Worm (Caenorhabditis elegans) whole organism, young adult: ENCODE results near the gene C05D9.3.

ENCODE experiments used
- B0336.3 ChIP-seq: fragments of 200-800 bp; sonication (Bioruptor generic); IDR thresholded peaks from 2 replicates; pipeline ENCODE4 v1.3.6; 2022; ENCODE audit warnings: missing genetic modification characterization, missing compliant biosample characterization
- C06A6.2 ChIP-seq: fragments of 200-800 bp; sonication (Bioruptor generic); conservative IDR thresholded peaks from 2 replicates; pipeline ENCODE4 v1.3.6; 2022; ENCODE audit warnings: missing genetic modification characterization, missing compliant biosample characterization
- F10E7.11 ChIP-seq: sonication (generic microtip); optimal IDR thresholded peaks from 2 replicates; lab custom pipeline; 2017; ENCODE audit warnings: mild to moderate bottlenecking, missing genetic modification characterization, moderate library complexity, missing compliant biosample characterization
- F49E8.2 ChIP-seq: sonication (generic microtip); optimal IDR thresholded peaks from 3 replicates; lab custom pipeline; 2017; ENCODE audit warnings: missing genetic modification characterization, mild to moderate bottlenecking, missing compliant biosample characterization, antibody characterized with exemption, moderate library complexity; ENCODE audit not compliant: insufficient read depth
- F57A8.1 ChIP-seq: fragments of 200-800 bp; sonication (Bioruptor generic); optimal IDR thresholded peaks from 2 replicates; lab custom pipeline; 2018; ENCODE audit warnings: mild to moderate bottlenecking, missing genetic modification characterization, moderate library complexity, missing compliant biosample characterization
- F57C9.4 ChIP-seq: sonication (generic microtip); optimal IDR thresholded peaks from 2 replicates; lab custom pipeline; 2017; ENCODE audit warnings: mild to moderate bottlenecking, missing genetic modification characterization, missing compliant biosample characterization
- ama-1 ChIP-seq, 3 experiments: fragments of 150-350 bp in 1 of 3; sonication (generic microtip) in 2 of 3; optimal IDR thresholded peaks; 2 replicates each; lab custom pipeline; 2014 to 2018; ENCODE audit warnings: missing biosample characterization in 2 of 3, missing genetic modification characterization in 2 of 3, missing genetic modification reagents in 2 of 3
- atf-7 ChIP-seq: sonication (generic microtip); optimal IDR thresholded peaks from 2 replicates; lab custom pipeline; 2017; ENCODE audit warnings: mild to moderate bottlenecking, missing genetic modification characterization, missing compliant biosample characterization
- attf-3 ChIP-seq: fragments of 200-800 bp; sonication (Bioruptor generic); conservative IDR thresholded peaks from 2 replicates; pipeline ENCODE4 v1.3.6; 2022; ENCODE audit warnings: missing genetic modification reagents, missing genetic modification characterization, missing compliant biosample characterization
- cebp-2 ChIP-seq: fragments of 200-800 bp; sonication (Bioruptor generic); IDR thresholded peaks from 2 replicates; pipeline ENCODE4 v1.3.6; 2022; ENCODE audit warnings: missing genetic modification characterization, missing compliant biosample characterization
- ceh-27 ChIP-seq: fragments of 200-800 bp; sonication (Bioruptor generic); optimal IDR thresholded peaks from 2 replicates; lab custom pipeline; 2018; ENCODE audit warnings: mild to moderate bottlenecking, missing genetic modification characterization, moderate library complexity, missing compliant biosample characterization
- chd-7 ChIP-seq: sonication (generic microtip); optimal IDR thresholded peaks from 2 replicates; lab custom pipeline; 2016; ENCODE audit warnings: mild to moderate bottlenecking, missing genetic modification characterization, moderate library complexity, missing compliant biosample characterization
- dox-1 ChIP-seq: fragments of 200-800 bp; sonication (Bioruptor generic); IDR thresholded peaks from 2 replicates; pipeline ENCODE4 v1.3.6; 2022; ENCODE audit warnings: missing genetic modification reagents, missing genetic modification characterization, missing compliant biosample characterization
- efl-1 ChIP-seq: fragments of 150-350 bp; optimal IDR thresholded peaks from 2 replicates; lab custom pipeline; 2014; ENCODE audit warnings: missing biosample characterization, missing genetic modification reagents, missing genetic modification characterization
- hlh-26 ChIP-seq: fragments of 200-800 bp; sonication (Bioruptor generic); conservative IDR thresholded peaks from 2 replicates; pipeline ENCODE4 v1.3.6; 2022; ENCODE audit warnings: missing genetic modification reagents, missing genetic modification characterization, missing compliant biosample characterization
- hmg-1.2 ChIP-seq: fragments of 200-800 bp; sonication (Bioruptor generic); IDR thresholded peaks from 2 replicates; pipeline ENCODE4 v1.3.6; 2022; ENCODE audit warnings: missing genetic modification reagents, missing genetic modification characterization, missing compliant biosample characterization
- hrde-1 ChIP-seq: sonication (generic microtip); optimal IDR thresholded peaks from 2 replicates; lab custom pipeline; 2016; ENCODE audit warnings: missing genetic modification characterization, mild to moderate bottlenecking, missing compliant biosample characterization, moderate library complexity, missing genotype, missing genetic modification reagents, borderline replicate concordance
- let-526 ChIP-seq: fragments of 200-800 bp; sonication (Bioruptor generic); IDR thresholded peaks from 2 replicates; pipeline ENCODE4 v1.3.6; 2022; ENCODE audit warnings: missing genetic modification reagents, missing genetic modification characterization, missing compliant biosample characterization
- let-607 ChIP-seq, 2 experiments: fragments of 200-800 bp in 1 of 2; sonication (Bioruptor generic) in 1 of 2; sonication (generic microtip) in 1 of 2; optimal IDR thresholded peaks; 2 replicates each; lab custom pipeline; 2016 to 2018; ENCODE audit warnings: mild to moderate bottlenecking in 2 of 2, missing compliant biosample characterization in 2 of 2, missing genetic modification characterization in 2 of 2, moderate library complexity in 2 of 2, missing genotype in 1 of 2
- lin-26 ChIP-seq: fragments of 200-800 bp; sonication (Bioruptor generic); IDR thresholded peaks from 2 replicates; pipeline ENCODE4 v1.3.6; 2022; ENCODE audit warnings: missing genetic modification reagents, missing genetic modification characterization, missing compliant biosample characterization
- madf-8 ChIP-seq: fragments of 200-800 bp; sonication (Bioruptor generic); conservative IDR thresholded peaks from 2 replicates; pipeline ENCODE4 v1.3.6; 2022; ENCODE audit warnings: missing genetic modification reagents, missing genetic modification characterization, missing compliant biosample characterization
- mxl-1 ChIP-seq: sonication (generic microtip); optimal IDR thresholded peaks from 2 replicates; lab custom pipeline; 2016; ENCODE audit warnings: missing genetic modification characterization, missing compliant biosample characterization
- nhr-80 ChIP-seq: sonication (generic microtip); optimal IDR thresholded peaks from 2 replicates; lab custom pipeline; 2016; ENCODE audit warnings: missing genetic modification characterization, missing compliant biosample characterization
- pha-4 ChIP-seq: fragments of 150-350 bp; sonication (generic microtip); optimal IDR thresholded peaks from 2 replicates; lab custom pipeline; 2014; ENCODE audit warnings: missing biosample characterization, missing genetic modification reagents, missing genetic modification characterization
- sdz-38 ChIP-seq: sonication (generic microtip); optimal IDR thresholded peaks from 2 replicates; lab custom pipeline; 2016; ENCODE audit warnings: missing genotype, missing genetic modification characterization, missing compliant biosample characterization
- snpc-1.1 ChIP-seq: sonication (generic microtip); optimal IDR thresholded peaks from 2 replicates; lab custom pipeline; 2017; ENCODE audit warnings: missing genetic modification characterization, mild to moderate bottlenecking, missing compliant biosample characterization, antibody characterized with exemption, moderate library complexity, missing genotype, missing genetic modification reagents; ENCODE audit not compliant: insufficient read depth
- snpc-1.3 ChIP-seq: sonication (generic microtip); optimal IDR thresholded peaks from 2 replicates; lab custom pipeline; 2017; ENCODE audit warnings: missing genetic modification characterization, mild to moderate bottlenecking, missing compliant biosample characterization, antibody characterized with exemption, moderate library complexity, missing genotype, missing genetic modification reagents; ENCODE audit not compliant: insufficient read depth
- snpc-3.4 ChIP-seq: sonication (generic microtip); optimal IDR thresholded peaks from 2 replicates; lab custom pipeline; 2017; ENCODE audit warnings: missing genetic modification characterization, mild to moderate bottlenecking, missing compliant biosample characterization, antibody characterized with exemption, moderate library complexity, missing genotype, missing genetic modification reagents
- tbx-9 ChIP-seq: sonication (generic microtip); optimal IDR thresholded peaks from 2 replicates; lab custom pipeline; 2016; ENCODE audit warnings: borderline replicate concordance, missing genetic modification characterization, inconsistent platforms, missing compliant biosample characterization
- zim-3 ChIP-seq: sonication (generic microtip); optimal IDR thresholded peaks from 2 replicates; lab custom pipeline; 2017; ENCODE audit warnings: mild to moderate bottlenecking, missing genetic modification characterization, moderate library complexity, missing compliant biosample characterization
- ztf-28 ChIP-seq: fragments of 200-800 bp; sonication (Bioruptor generic); IDR thresholded peaks from 2 replicates; pipeline ENCODE4 v1.3.6; 2022; ENCODE audit warnings: missing genetic modification reagents, missing genetic modification characterization, missing compliant biosample characterization

The C05D9.3 gene

ce11 chrX:1128503-1129036 lies 16.9 kb downstream of the C05D9.3 start, which contains the start of gene snx-1 (continued):
- TF ChIP-seq snpc-1.1 (tag; lab: Kevin White, UChicago) (no peak), B0336.3 (0 out of 2 replicates have a peak, but pooled peaks have one; percentile 19), cebp-2 (no peak)

ce11 chrX:1141617-1142016 lies 29.9 kb downstream of the C05D9.3 start:
- TF ChIP-seq mxl-1 (tag; lab: Kevin White, UChicago) (no peak), ceh-27 (no peak), sdz-38 (tag; lab: Kevin White, UChicago) (no peak), tbx-9 (tag; lab: Kevin White, UChicago) (no peak), nhr-80 (tag; lab: Kevin White, UChicago) (no peak), F10E7.11 (tag; lab: Kevin White, UChicago) (no peak), madf-8 (GFP tag; lab: Robert Waterston, UW) (no peak), let-607 (tag; optimal IDR thresholded peaks at IDR 0.05; lab: Kevin White, UChicago) (no peak), hmg-1.2 (no peak), chd-7 (tag; lab: Kevin White, UChicago) (no peak), F57A8.1 (GFP tag; lab: Kevin White, UChicago) (no peak), snpc-1.3 (tag; lab: Kevin White, UChicago) (no peak), snpc-3.4 (tag; lab: Kevin White, UChicago) (no peak), F49E8.2 (no peak), ztf-28 (no peak), lin-26 (GFP tag; lab: Robert Waterston, UW) (no peak), hrde-1 (no peak)

- TF ChIP-seq dox-1 (GFP tag; lab: Robert Waterston, UW), result 0 out of 2 replicates have a peak, but pooled peaks have one; percentile 7
- TF ChIP-seq lin-26 (GFP tag; lab: Robert Waterston, UW), result no peak
These were observed 35.7 kb downstream of the C05D9.3 start for ce11 chrX:1147394-1147793.

- no peak for TF ChIP-seq C06A6.2 (GFP tag; lab: Robert Waterston, UW)
- TF ChIP-seq pha-4, result no peak
- peak; percentile 94 for TF ChIP-seq nhr-80 (tag; lab: Kevin White, UChicago)
- TF ChIP-seq let-526, result no peak
- no peak for TF ChIP-seq ama-1 (optimal IDR thresholded peaks at IDR 0.05; lab: Kevin White, UChicago)
- no peak for TF ChIP-seq ama-1 (GFP tag; optimal IDR thresholded peaks at IDR 0.05; lab: Kevin White, UChicago)
- TF ChIP-seq let-607 (tag; optimal IDR thresholded peaks at IDR 0.05; lab: Kevin White, UChicago), result peak in 1 of 2 experiments; percentile 14
- no peak for TF ChIP-seq attf-3 (GFP tag; lab: Robert Waterston, UW)
- no peak for TF ChIP-seq hmg-1.2
- no peak for TF ChIP-seq F57C9.4 (tag; lab: Kevin White, UChicago)
- no peak for TF ChIP-seq efl-1
- no peak for TF ChIP-seq hlh-26 (GFP tag; lab: Robert Waterston, UW)
- TF ChIP-seq atf-7 (tag; lab: Kevin White, UChicago), result no peak
- TF ChIP-seq dox-1 (GFP tag; lab: Robert Waterston, UW), result peak; percentile 38; the same call in 1 of the 2 replicates
- no peak for TF ChIP-seq zim-3 (tag; lab: Kevin White, UChicago)
These were observed 36.7 kb downstream of the C05D9.3 start, which contains the start of the genes R193.2 and R193.6 for ce11 chrX:1148438-1148837. R193.2 (minus strand) TSS chrX:1148585. R193.6 (plus strand) TSS chrX:1148787.
